Worm (Caenorhabditis elegans) whole organism, mixed stage, embryonic: ENCODE results near the gene Y94H6A.7.
"Not testable (repeated sequence)": the region's sequence is repeated elsewhere in the genome, so short reads cannot be mapped to it uniquely, and the experiment has no call there.

Source experiments
- M03D4.4 ChIP-seq: sonication (generic microtip); optimal IDR thresholded peaks from 2 replicates; lab custom pipeline; 2017; ENCODE audit warnings: mild to moderate bottlenecking, missing genetic modification characterization, missing compliant biosample characterization
- blmp-1 ChIP-seq: fragments of 150-350 bp; optimal IDR thresholded peaks from 2 replicates; lab custom pipeline; 2014; ENCODE audit warnings: missing biosample characterization, missing genetic modification characterization
- ceh-43 ChIP-seq: fragments of 200-800 bp; sonication (Bioruptor generic); optimal IDR thresholded peaks from 2 replicates; lab custom pipeline; 2018; ENCODE audit warnings: mild to moderate bottlenecking, missing genetic modification characterization, moderate library complexity, missing compliant biosample characterization
- ceh-83 ChIP-seq: fragments of 200-800 bp; sonication (Bioruptor generic); optimal IDR thresholded peaks from 2 replicates; lab custom pipeline; 2018; ENCODE audit warnings: mild to moderate bottlenecking, missing genetic modification characterization, missing compliant biosample characterization
- ces-1 ChIP-seq: fragments of 150-350 bp; optimal IDR thresholded peaks from 2 replicates; lab custom pipeline; 2014; ENCODE audit warnings: missing biosample characterization, missing genetic modification reagents, missing genetic modification characterization
- cnd-1 ChIP-seq: fragments of 200-800 bp; sonication (Bioruptor generic); optimal IDR thresholded peaks from 2 replicates; lab custom pipeline; 2018; ENCODE audit warnings: mild to moderate bottlenecking, missing genetic modification characterization, missing compliant biosample characterization
- drap-1 ChIP-seq: fragments of 200-800 bp; sonication (Bioruptor generic); optimal IDR thresholded peaks from 3 replicates; lab custom pipeline; 2018; ENCODE audit warnings: mild to moderate bottlenecking, missing genetic modification characterization, missing compliant biosample characterization
- elt-1 ChIP-seq: sonication (generic microtip); optimal IDR thresholded peaks from 2 replicates; lab custom pipeline; 2017; ENCODE audit warnings: missing genetic modification characterization, mild to moderate bottlenecking, missing compliant biosample characterization, antibody characterized with exemption, moderate library complexity, borderline replicate concordance; ENCODE audit not compliant: insufficient read depth
- elt-3 ChIP-seq: fragments of 150-350 bp; optimal IDR thresholded peaks from 2 replicates; lab custom pipeline; 2014; ENCODE audit warnings: missing biosample characterization, missing genetic modification characterization
- flh-1 ChIP-seq: fragments of 200-800 bp; sonication (Bioruptor generic); optimal IDR thresholded peaks from 2 replicates; lab custom pipeline; 2018; ENCODE audit warnings: mild to moderate bottlenecking, missing genetic modification characterization, moderate library complexity, missing compliant biosample characterization
- ham-2 ChIP-seq: fragments of 200-800 bp; sonication (Bioruptor generic); optimal IDR thresholded peaks from 2 replicates; lab custom pipeline; 2018; ENCODE audit warnings: mild to moderate bottlenecking, missing genetic modification characterization, missing compliant biosample characterization
- lin-32 ChIP-seq: fragments of 200-800 bp; sonication (Bioruptor generic); optimal IDR thresholded peaks from 2 replicates; lab custom pipeline; 2018; ENCODE audit warnings: mild to moderate bottlenecking, missing genetic modification characterization, missing compliant biosample characterization
- lsy-2 ChIP-seq: fragments of 150-350 bp; optimal IDR thresholded peaks from 2 replicates; lab custom pipeline; 2014; ENCODE audit warnings: missing biosample characterization, missing genetic modification characterization
- mab-5 ChIP-seq: fragments of 150-350 bp; optimal IDR thresholded peaks from 2 replicates; lab custom pipeline; 2014; ENCODE audit warnings: missing biosample characterization, missing genetic modification characterization
- mep-1 ChIP-seq: fragments of 150-350 bp; optimal IDR thresholded peaks from 2 replicates; lab custom pipeline; 2017; ENCODE audit warnings: missing biosample characterization, missing genetic modification reagents, missing genetic modification characterization, inconsistent platforms
- mls-2 ChIP-seq: sonication (generic microtip); optimal IDR thresholded peaks from 2 replicates; lab custom pipeline; 2016; ENCODE audit warnings: mild to moderate bottlenecking, missing genetic modification characterization, moderate library complexity, missing compliant biosample characterization
- nhr-12 ChIP-seq: fragments of 150-350 bp; optimal IDR thresholded peaks from 2 replicates; lab custom pipeline; 2014; ENCODE audit warnings: missing biosample characterization, missing genetic modification characterization
- nhr-237 ChIP-seq: fragments of 150-350 bp; optimal IDR thresholded peaks from 2 replicates; lab custom pipeline; 2014; ENCODE audit warnings: missing biosample characterization, missing genetic modification characterization
- nhr-28 ChIP-seq: fragments of 150-350 bp; optimal IDR thresholded peaks from 2 replicates; lab custom pipeline; 2014; ENCODE audit warnings: missing biosample characterization, missing genetic modification characterization
- pha-4 ChIP-seq: fragments of 150-350 bp; optimal IDR thresholded peaks from 2 replicates; lab custom pipeline; 2018; ENCODE audit warnings: missing biosample characterization, missing genetic modification reagents, missing genetic modification characterization
- sem-2 ChIP-seq: fragments of 200-800 bp; sonication (Bioruptor generic); optimal IDR thresholded peaks from 2 replicates; lab custom pipeline; 2018; ENCODE audit warnings: mild to moderate bottlenecking, missing genetic modification characterization, missing compliant biosample characterization
- snpc-4 ChIP-seq: fragments of 150-350 bp; optimal IDR thresholded peaks from 2 replicates; lab custom pipeline; 2014; ENCODE audit warnings: missing biosample characterization, missing genetic modification characterization
- sptf-1 ChIP-seq: sonication (generic microtip); optimal IDR thresholded peaks from 2 replicates; lab custom pipeline; 2017; ENCODE audit warnings: mild to moderate bottlenecking, missing genetic modification characterization, moderate library complexity, missing compliant biosample characterization
- tbx-8 ChIP-seq: fragments of 200-800 bp; sonication (Bioruptor generic); optimal IDR thresholded peaks from 2 replicates; lab custom pipeline; 2018; ENCODE audit warnings: mild to moderate bottlenecking, missing genetic modification characterization, moderate library complexity, missing compliant biosample characterization
- unc-120 ChIP-seq: sonication (generic microtip); optimal IDR thresholded peaks from 2 replicates; lab custom pipeline; 2017; ENCODE audit warnings: missing genetic modification characterization, missing compliant biosample characterization; ENCODE audit not compliant: poor library complexity, severe bottlenecking
- unc-39 ChIP-seq: fragments of 150-350 bp; optimal IDR thresholded peaks from 2 replicates; lab custom pipeline; 2014; ENCODE audit warnings: missing biosample characterization, missing genetic modification characterization
- unc-62 ChIP-seq: fragments of 150-350 bp; optimal IDR thresholded peaks from 2 replicates; lab custom pipeline; 2014; ENCODE audit warnings: missing biosample characterization, missing genetic modification reagents, missing genetic modification characterization
- zip-8 ChIP-seq: fragments of 150-350 bp; optimal IDR thresholded peaks from 2 replicates; lab custom pipeline; 2014; ENCODE audit warnings: missing biosample characterization, missing genetic modification characterization
- ztf-11 ChIP-seq: fragments of 150-350 bp; optimal IDR thresholded peaks from 2 replicates; lab custom pipeline; 2014; ENCODE audit warnings: missing biosample characterization, missing genetic modification characterization

Y94H6A.7 gene

DNA sequence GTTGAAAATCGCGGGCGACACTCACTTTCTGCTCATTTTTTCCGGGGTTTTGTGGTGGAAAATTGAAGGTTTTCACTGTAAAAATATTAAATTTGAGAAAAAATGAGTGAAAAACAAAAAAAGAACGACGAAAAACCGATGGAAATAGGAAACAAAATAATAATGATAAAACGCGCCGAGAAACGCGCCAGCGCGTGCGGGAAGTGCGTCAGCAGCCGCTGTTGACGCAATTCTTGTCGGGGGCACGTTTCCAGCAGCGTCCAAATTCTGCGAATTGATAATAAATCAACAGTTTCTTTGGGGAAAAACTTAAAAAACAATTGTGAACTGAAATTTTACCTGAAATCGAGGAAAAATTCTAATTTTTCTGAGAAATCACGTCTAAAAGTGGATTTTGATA lies 9.4 kb upstream of the Y94H6A.7 start, which contains the start of gene ubxn-2 (continued):
- no peak for TF ChIP-seq ceh-43
- TF ChIP-seq sem-2 (GFP tag; lab: Kevin White, UChicago), result no peak
- TF ChIP-seq snpc-4 (tag; lab: Kevin White, UChicago), result no peak

- not testable (repeated sequence) for TF ChIP-seq elt-1 (tag; lab: Kevin White, UChicago); mep-1; ceh-83
Observed at ce11 chrIV:2719734-2720133, 3.4 kb upstream of the Y94H6A.7 start, which contains the start of gene ndua-12. ndua-12 (minus strand) TSS chrIV:2719834.

DNA sequence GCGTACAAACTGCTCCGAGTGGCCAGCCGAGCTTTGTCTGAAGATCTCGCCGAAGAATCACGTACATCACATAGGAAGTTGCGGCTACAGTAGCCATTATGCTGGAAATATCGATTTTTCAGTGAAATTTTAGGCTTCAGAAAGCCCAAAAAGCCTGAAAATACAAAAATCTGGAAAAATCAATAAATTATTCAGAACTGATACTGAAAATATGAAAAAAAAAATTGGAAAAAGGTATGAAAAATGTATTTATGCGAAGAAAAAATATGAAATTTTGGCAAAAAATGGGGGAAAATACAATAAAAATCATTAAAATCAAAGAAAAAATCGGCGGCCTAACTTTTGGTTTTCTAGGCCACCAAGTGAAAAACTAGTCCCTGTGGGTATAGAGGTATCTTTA lies 3.4 kb downstream of the Y94H6A.7 start, which contains the start of gene Y94H6A.12:
Y94H6A.12 (minus strand) TSS at position 101 of the 400 bp plus-strand sequence.
- TF ChIP-seq nhr-28 (tag; lab: Kevin White, UChicago), result no peak
- TF ChIP-seq ham-2, result no peak
- no peak for TF ChIP-seq ztf-11 (tag; lab: Kevin White, UChicago)
- TF ChIP-seq M03D4.4, result no peak
- TF ChIP-seq mls-2 (tag; lab: Kevin White, UChicago), result no peak
- TF ChIP-seq unc-39, result no peak
- no peak for TF ChIP-seq sem-2 (GFP tag; lab: Kevin White, UChicago)
- TF ChIP-seq, all 35 proteins: peak for 0

ce11 chrIV:2711122-2711669 lies 5.2 kb downstream of the Y94H6A.7 start:
- TF ChIP-seq ham-2 (no peak), nhr-237 (tag; lab: Kevin White, UChicago) (no peak), elt-3 (tag; lab: Kevin White, UChicago) (no peak), cnd-1 (tag; lab: Kevin White, UChicago) (no peak), ztf-11 (tag; lab: Kevin White, UChicago) (no peak), unc-39 (no peak), snpc-4 (tag; lab: Kevin White, UChicago) (no peak), zip-8 (tag; lab: Kevin White, UChicago) (no peak), blmp-1 (no peak), mab-5 (tag; lab: Kevin White, UChicago) (no peak), flh-1 (no peak), unc-62 (no peak), nhr-28 (tag; lab: Kevin White, UChicago) (no peak), tbx-8 (GFP tag; lab: Kevin White, UChicago) (no peak), sptf-1 (tag; lab: Kevin White, UChicago) (no peak), pha-4 (tag; lab: Kevin White, UChicago) (no peak), lsy-2 (tag; lab: Kevin White, UChicago) (no peak), nhr-12 (tag; lab: Kevin White, UChicago) (no peak), mls-2 (tag; lab: Kevin White, UChicago) (no peak), drap-1 (GFP tag; lab: Kevin White, UChicago) (no peak)

- no peak for TF ChIP-seq unc-120 (tag; lab: Kevin White, UChicago)
- no peak for TF ChIP-seq elt-3 (tag; lab: Kevin White, UChicago)
- TF ChIP-seq unc-62, result no peak
- TF ChIP-seq nhr-28 (tag; lab: Kevin White, UChicago), result no peak
- TF ChIP-seq M03D4.4, result no peak
- TF ChIP-seq lin-32, result no peak
- no peak for TF ChIP-seq tbx-8 (GFP tag; lab: Kevin White, UChicago)
- no peak for TF ChIP-seq unc-39
- no peak for TF ChIP-seq blmp-1
- TF ChIP-seq ces-1, result no peak
- TF ChIP-seq ham-2, result no peak
- TF ChIP-seq, all 35 proteins: peak for 0
Observed at ce11 chrIV:2710203-2710935, 6.0 kb downstream of the Y94H6A.7 start, which contains the start of gene Y94H6A.10. Y94H6A.10 (minus strand) TSS chrIV:2710666.
